Fruit fly (Drosophila melanogaster) whole organism, prepupa: Measurements from ENCODE around the gene glo.
A peak's percentile ranks its signal among the peaks of the same experiment; 100 is the strongest.

Experiments
- CG10631 ChIP-seq: fragments of 200-800 bp; sonication (Bioruptor generic); optimal IDR thresholded peaks from 2 replicates; lab custom pipeline; 2016; ENCODE audit warnings: missing biosample characterization, missing genetic modification characterization
- CG10669 ChIP-seq: fragments of 200-800 bp; sonication (Bioruptor generic); optimal IDR thresholded peaks from 3 replicates; lab custom pipeline; 2018; ENCODE audit warnings: missing biosample characterization, mild to moderate bottlenecking, missing genetic modification characterization, moderate library complexity
- CG11294 ChIP-seq: fragments of 200-800 bp; sonication (Bioruptor generic); IDR thresholded peaks from 2 replicates; pipeline ENCODE4 v1.3.6; 2022; ENCODE audit warnings: missing biosample characterization, missing genetic modification characterization
- CG11762 ChIP-seq: fragments of 200-800 bp; sonication (Bioruptor generic); optimal IDR thresholded peaks from 3 replicates; lab custom pipeline; 2016; ENCODE audit warnings: missing biosample characterization, missing genetic modification characterization; ENCODE audit not compliant: insufficient read depth
- CG11902 ChIP-seq: fragments of 200-800 bp; sonication (Bioruptor generic); optimal IDR thresholded peaks from 3 replicates; lab custom pipeline; 2016; ENCODE audit warnings: missing biosample characterization, missing genetic modification characterization
- CG15336 ChIP-seq: fragments of 200-800 bp; sonication (Bioruptor generic); IDR thresholded peaks from 2 replicates; pipeline ENCODE4 v1.3.6; 2022; ENCODE audit warnings: missing biosample characterization, missing genetic modification characterization
- CG1621 ChIP-seq: fragments of 200-800 bp; sonication (Bioruptor generic); optimal IDR thresholded peaks from 3 replicates; lab custom pipeline; 2018; ENCODE audit warnings: missing biosample characterization, mild to moderate bottlenecking, missing genetic modification characterization
- CG16779 ChIP-seq: fragments of 200-800 bp; sonication (Bioruptor generic); optimal IDR thresholded peaks from 3 replicates; lab custom pipeline; 2017; ENCODE audit warnings: missing biosample characterization, mild to moderate bottlenecking, missing genetic modification characterization
- CG3032 ChIP-seq: fragments of 200-800 bp; optimal IDR thresholded peaks from 2 replicates; lab custom pipeline; 2019; ENCODE audit warnings: missing biosample characterization, mild to moderate bottlenecking, missing genetic modification characterization, moderate library complexity
- CG31627 ChIP-seq: fragments of 200-800 bp; sonication (Bioruptor generic); optimal IDR thresholded peaks from 3 replicates; lab custom pipeline; 2016; ENCODE audit warnings: missing biosample characterization, missing genetic modification characterization
- CG32006 ChIP-seq: fragments of 200-800 bp; sonication (Bioruptor generic); optimal IDR thresholded peaks from 3 replicates; lab custom pipeline; 2017; ENCODE audit warnings: missing biosample characterization, mild to moderate bottlenecking, missing genetic modification characterization
- CG34406 ChIP-seq: fragments of 200-800 bp; sonication (Bioruptor generic); optimal IDR thresholded peaks from 3 replicates; lab custom pipeline; 2016; ENCODE audit warnings: missing biosample characterization, missing genetic modification characterization
- CG3919 ChIP-seq: fragments of 200-800 bp; sonication (Bioruptor generic); optimal IDR thresholded peaks from 3 replicates; lab custom pipeline; 2016; ENCODE audit warnings: missing biosample characterization, missing genetic modification characterization
- CG4318 ChIP-seq: fragments of 200-800 bp; sonication (Bioruptor generic); optimal IDR thresholded peaks from 3 replicates; lab custom pipeline; 2017; ENCODE audit warnings: missing biosample characterization, mild to moderate bottlenecking, missing genetic modification characterization
- CG6163 ChIP-seq: fragments of 200-800 bp; sonication (Bioruptor generic); IDR thresholded peaks from 3 replicates; pipeline ENCODE4 v1.3.6; 2022; ENCODE audit warnings: missing biosample characterization, missing genetic modification characterization
- CG6792 ChIP-seq: fragments of 200-800 bp; sonication (Bioruptor generic); optimal IDR thresholded peaks from 3 replicates; lab custom pipeline; 2016; ENCODE audit warnings: missing biosample characterization, missing genetic modification characterization
- CG6854 ChIP-seq: fragments of 200-800 bp; sonication (Bioruptor generic); optimal IDR thresholded peaks from 2 replicates; lab custom pipeline; 2017; ENCODE audit warnings: missing biosample characterization, mild to moderate bottlenecking, missing genetic modification characterization
- CG7368 ChIP-seq: fragments of 200-800 bp; sonication (Bioruptor generic); optimal IDR thresholded peaks from 3 replicates; lab custom pipeline; 2016; ENCODE audit warnings: missing biosample characterization, missing genetic modification characterization
- CG8119 ChIP-seq: fragments of 200-800 bp; sonication (Bioruptor generic); IDR thresholded peaks from 3 replicates; pipeline ENCODE4 v1.3.6; 2022; ENCODE audit warnings: missing biosample characterization, missing genetic modification characterization
- CG8319 ChIP-seq: fragments of 200-800 bp; sonication (Bioruptor generic); optimal IDR thresholded peaks from 3 replicates; lab custom pipeline; 2016; ENCODE audit warnings: missing biosample characterization, missing genetic modification characterization
- Eip75B ChIP-seq: fragments of 200-800 bp; sonication (Bioruptor generic); optimal IDR thresholded peaks from 3 replicates; lab custom pipeline; 2016; ENCODE audit warnings: missing biosample characterization, missing genetic modification characterization
- Eip78C ChIP-seq: fragments of 200-800 bp; sonication (Bioruptor generic); peaks from one replicate; lab custom pipeline; 2016; ENCODE audit warnings: missing biosample characterization, missing genetic modification characterization
- Eip93F ChIP-seq: fragments of 200-800 bp; sonication (Bioruptor generic); optimal IDR thresholded peaks from 2 replicates; lab custom pipeline; 2016; ENCODE audit warnings: missing biosample characterization, mild to moderate bottlenecking, missing genetic modification characterization
- Ets21C ChIP-seq: fragments of 200-800 bp; sonication (Bioruptor generic); optimal IDR thresholded peaks from 3 replicates; lab custom pipeline; 2016; ENCODE audit warnings: missing biosample characterization, missing genetic modification characterization
- Ets96B ChIP-seq: fragments of 200-800 bp; optimal IDR thresholded peaks from 2 replicates; lab custom pipeline; 2019; ENCODE audit warnings: missing biosample characterization, mild to moderate bottlenecking, missing genetic modification characterization, moderate library complexity
- Gug ChIP-seq: fragments of 200-800 bp; sonication (Bioruptor generic); IDR thresholded peaks from 2 replicates; pipeline ENCODE4 v1.3.6; 2022; ENCODE audit warnings: missing biosample characterization, missing genetic modification characterization
- Hr39 ChIP-seq: fragments of 200-800 bp; sonication (Bioruptor generic); optimal IDR thresholded peaks from 2 replicates; lab custom pipeline; 2016; ENCODE audit warnings: missing biosample characterization, missing genetic modification characterization
- Hr4 ChIP-seq: fragments of 200-800 bp; sonication (Bioruptor generic); optimal IDR thresholded peaks from 3 replicates; lab custom pipeline; 2016; ENCODE audit warnings: missing biosample characterization, missing genetic modification characterization
- Lpt ChIP-seq: fragments of 200-800 bp; sonication (Bioruptor generic); optimal IDR thresholded peaks from 3 replicates; lab custom pipeline; 2016; ENCODE audit warnings: missing biosample characterization, missing genetic modification characterization
- Met ChIP-seq: fragments of 200-800 bp; sonication (Bioruptor generic); optimal IDR thresholded peaks from 3 replicates; lab custom pipeline; 2016; ENCODE audit warnings: missing biosample characterization, missing genetic modification characterization
- OdsH ChIP-seq: fragments of 200-800 bp; sonication (Bioruptor generic); optimal IDR thresholded peaks from 3 replicates; lab custom pipeline; 2016; ENCODE audit warnings: missing biosample characterization, missing genetic modification characterization
- Smox ChIP-seq: fragments of 200-800 bp; sonication (Bioruptor generic); optimal IDR thresholded peaks from 3 replicates; lab custom pipeline; 2016; ENCODE audit warnings: missing biosample characterization, missing genetic modification characterization
- Sox102F ChIP-seq: fragments of 200-800 bp; sonication (Bioruptor generic); optimal IDR thresholded peaks from 2 replicates; lab custom pipeline; 2016; ENCODE audit warnings: missing biosample characterization, mild to moderate bottlenecking, missing genetic modification characterization
- Sox14 ChIP-seq: fragments of 200-800 bp; sonication (Bioruptor generic); optimal IDR thresholded peaks from 3 replicates; lab custom pipeline; 2016; ENCODE audit warnings: missing biosample characterization, missing genetic modification characterization
- acj6 ChIP-seq: fragments of 200-800 bp; sonication (Bioruptor generic); optimal IDR thresholded peaks from 3 replicates; lab custom pipeline; 2016; ENCODE audit warnings: missing biosample characterization, missing genetic modification characterization
- cyc ChIP-seq: fragments of 200-800 bp; sonication (Bioruptor generic); optimal IDR thresholded peaks from 3 replicates; lab custom pipeline; 2016; ENCODE audit warnings: missing biosample characterization, missing genetic modification characterization
- fd59A ChIP-seq: fragments of 200-800 bp; sonication (Bioruptor generic); optimal IDR thresholded peaks from 2 replicates; lab custom pipeline; 2017; ENCODE audit warnings: missing biosample characterization, mild to moderate bottlenecking, missing genetic modification characterization, missing genetic modification reagents
- fd85E ChIP-seq: fragments of 200-800 bp; sonication (Bioruptor generic); optimal IDR thresholded peaks from 3 replicates; lab custom pipeline; 2016; ENCODE audit warnings: missing biosample characterization, missing genetic modification characterization
- lz ChIP-seq: fragments of 200-800 bp; sonication (Bioruptor generic); optimal IDR thresholded peaks from 3 replicates; lab custom pipeline; 2016; ENCODE audit warnings: missing biosample characterization, missing genetic modification characterization
- net ChIP-seq: fragments of 200-800 bp; sonication (Bioruptor generic); optimal IDR thresholded peaks from 3 replicates; lab custom pipeline; 2016; ENCODE audit warnings: missing biosample characterization, missing genetic modification characterization
- pdm3 ChIP-seq: fragments of 200-800 bp; sonication (Bioruptor generic); optimal IDR thresholded peaks from 3 replicates; lab custom pipeline; 2016; ENCODE audit warnings: missing biosample characterization, missing genetic modification characterization
- salr ChIP-seq, 2 experiments: fragments of 200-800 bp; sonication (Bioruptor generic); optimal IDR thresholded peaks; 3 replicates each; lab custom pipeline; 2016 to 2018; ENCODE audit warnings: missing biosample characterization in 2 of 2, missing genetic modification characterization in 2 of 2, mild to moderate bottlenecking in 1 of 2
- spab ChIP-seq: fragments of 200-800 bp; sonication (Bioruptor generic); optimal IDR thresholded peaks from 2 replicates; lab custom pipeline; 2017; ENCODE audit warnings: missing biosample characterization, mild to moderate bottlenecking, missing genetic modification characterization, missing genetic modification reagents
- ss ChIP-seq, 2 experiments: fragments of 200-800 bp; sonication (Bioruptor generic); optimal IDR thresholded peaks; 2 replicates in 1 of 2; 3 replicates in 1 of 2; lab custom pipeline; 2017 to 2018; ENCODE audit warnings: mild to moderate bottlenecking in 2 of 2, missing biosample characterization in 2 of 2, missing genetic modification characterization in 2 of 2, moderate library complexity in 1 of 2
- svp ChIP-seq: fragments of 200-800 bp; sonication (Bioruptor generic); peaks from one replicate; lab custom pipeline; 2016; ENCODE audit warnings: missing biosample characterization, missing genetic modification characterization
- vri ChIP-seq: fragments of 200-800 bp; sonication (Bioruptor generic); optimal IDR thresholded peaks from 3 replicates; lab custom pipeline; 2016; ENCODE audit warnings: missing biosample characterization, mild to moderate bottlenecking, missing genetic modification characterization

glo gene

dm6 chr3R:11849378-11850249 is 30.4 kb upstream of the glo start (continued):
- TF ChIP-seq spab (GFP tag; lab: Kevin White, UChicago) (peak; percentile 73), Sox102F (GFP tag; lab: Kevin White, UChicago) (peak; percentile 76), cyc (peak; percentile 81), CG3919 (GFP tag; lab: Kevin White, UChicago) (peak; percentile 92), CG10631 (GFP tag; lab: Kevin White, UChicago) (peak; percentile 88), CG11762 (GFP tag; lab: Kevin White, UChicago) (peak; percentile 71), CG15336 (GFP tag; lab: Robert Waterston, UW) (peak; percentile 89), vri (peak; percentile 28), Smox (GFP tag; lab: Kevin White, UChicago) (peak; percentile 70), CG6792 (GFP tag; lab: Kevin White, UChicago) (peak; percentile 78), fd85E (peak; percentile 64), CG7368 (GFP tag; lab: Kevin White, UChicago) (peak; percentile 89), Ets96B (peak; percentile 87), Lpt (peak; percentile 89), Eip75B (GFP tag; lab: Kevin White, UChicago) (peak; percentile 88), Met (GFP tag; lab: Kevin White, UChicago) (peak; percentile 77), Hr39 (peak; percentile 78), net (GFP tag; lab: Kevin White, UChicago) (peak; percentile 88), OdsH (peak; percentile 90), CG4318 (GFP tag; lab: Kevin White, UChicago) (peak; percentile 83), CG34406 (GFP tag; lab: Kevin White, UChicago) (peak; percentile 69), lz (GFP tag; lab: Kevin White, UChicago) (peak; percentile 73), CG32006 (GFP tag; lab: Kevin White, UChicago) (peak; percentile 93), CG31627 (GFP tag; lab: Kevin White, UChicago) (peak; percentile 75), ss (GFP tag; optimal IDR thresholded peaks at IDR 0.05; lab: Kevin White, UChicago) (peak; percentile 76 to 90), salr (GFP tag; optimal IDR thresholded peaks at IDR 0.05; lab: Kevin White, UChicago) (peak; percentile 78 to 88), Eip78C (GFP tag; lab: Kevin White, UChicago) (peak; percentile 96)

- TF ChIP-seq svp (GFP tag; lab: Kevin White, UChicago) (peak; percentile 56), CG16779 (no peak), OdsH (peak; percentile 4), Hr4 (peak; percentile 2), Eip75B (GFP tag; lab: Kevin White, UChicago) (no peak), CG8319 (GFP tag; lab: Kevin White, UChicago) (no peak), Gug (GFP tag; lab: Robert Waterston, UW) (no peak; the same call in 1 of the 2 replicates), spab (GFP tag; lab: Kevin White, UChicago) (peak; percentile 1), acj6 (GFP tag; lab: Kevin White, UChicago) (no peak), lz (GFP tag; lab: Kevin White, UChicago) (no peak), CG10631 (GFP tag; lab: Kevin White, UChicago) (peak; percentile 6), pdm3 (GFP tag; lab: Kevin White, UChicago) (no peak), fd85E (no peak), CG3032 (tag; lab: Kevin White, UChicago) (peak; percentile 10), Eip93F (GFP tag; lab: Kevin White, UChicago) (no peak), CG8119 (GFP tag; lab: Robert Waterston, UW) (peak; percentile 68), CG10669 (GFP tag; lab: Kevin White, UChicago) (peak; percentile 30), CG11294 (GFP tag; lab: Robert Waterston, UW) (no peak), CG6163 (GFP tag; lab: Robert Waterston, UW) (peak; percentile 49; the same call in 1 of the 3 replicates), Sox14 (GFP tag; lab: Kevin White, UChicago) (no peak), CG34406 (GFP tag; lab: Kevin White, UChicago) (no peak), Sox102F (GFP tag; lab: Kevin White, UChicago) (no peak), CG11762 (GFP tag; lab: Kevin White, UChicago) (no peak), CG6854 (GFP tag; lab: Kevin White, UChicago) (no peak), CG4318 (GFP tag; lab: Kevin White, UChicago) (peak; percentile 4), CG3919 (GFP tag; lab: Kevin White, UChicago) (peak; percentile 28), CG15336 (GFP tag; lab: Robert Waterston, UW) (peak; percentile 68), fd59A (GFP tag; lab: Kevin White, UChicago) (no peak), CG11902 (GFP tag; lab: Kevin White, UChicago) (no peak), Smox (GFP tag; lab: Kevin White, UChicago) (no peak), CG1621 (tag; lab: Kevin White, UChicago) (no peak), vri (no peak), Ets96B (peak; percentile 4), CG31627 (GFP tag; lab: Kevin White, UChicago) (no peak), Ets21C (no peak), Lpt (no peak)
Measured at dm6 chr3R:11847379-11847778, 28.2 kb upstream of the glo start.
